Worm (Caenorhabditis elegans) whole organism, late embryonic: ENCODE data around the gene lact-4.

Experiments used
- ceh-14 ChIP-seq: sonication (generic microtip); optimal IDR thresholded peaks from 2 replicates; lab custom pipeline; 2016; ENCODE audit warnings: missing genotype, missing genetic modification characterization, missing compliant biosample characterization
- dve-1 ChIP-seq: sonication (generic microtip); optimal IDR thresholded peaks from 2 replicates; lab custom pipeline; 2017; ENCODE audit warnings: antibody characterized with exemption, mild to moderate bottlenecking, missing genetic modification characterization, missing compliant biosample characterization

DNA sequence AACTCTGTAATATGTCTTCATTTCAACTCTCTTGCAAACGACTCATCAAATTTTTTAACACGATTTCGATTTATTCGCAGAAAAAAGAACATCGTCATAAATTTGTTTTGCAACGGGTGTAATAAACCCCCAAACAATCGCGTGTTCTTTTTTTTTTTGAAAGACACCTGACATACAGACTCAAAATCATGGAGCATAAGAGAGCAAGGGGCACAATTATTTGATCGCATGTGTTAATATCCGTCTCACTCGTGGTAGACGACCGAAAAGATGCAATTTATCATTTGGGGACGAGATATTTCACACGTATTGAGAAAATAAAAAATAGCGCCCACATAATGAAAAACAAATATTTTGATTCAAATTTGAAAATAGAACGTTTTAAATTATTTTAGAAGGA is 15.9 kb upstream of the lact-4 start:
- no peak for TF ChIP-seq dve-1 (tag; lab: Kevin White, UChicago)
- TF ChIP-seq ceh-14 = no peak
